Worm (Caenorhabditis elegans) whole organism, L1 larva: ENCODE results near the gene Y77E11A.7.

Experiments used
- C34B4.2 ChIP-seq: sonication (generic microtip); optimal IDR thresholded peaks from 2 replicates; lab custom pipeline; 2017; ENCODE audit warnings: mild to moderate bottlenecking, missing genetic modification characterization, missing compliant biosample characterization
- F16B12.6 ChIP-seq: fragments of 150-350 bp; optimal IDR thresholded peaks from 2 replicates; lab custom pipeline; 2014; ENCODE audit warnings: missing biosample characterization, missing genetic modification characterization
- aha-1 ChIP-seq: fragments of 150-350 bp; optimal IDR thresholded peaks from 2 replicates; lab custom pipeline; 2014; ENCODE audit warnings: missing biosample characterization, missing genetic modification characterization
- aly-2 ChIP-seq: fragments of 150-350 bp; optimal IDR thresholded peaks from 2 replicates; lab custom pipeline; 2014; ENCODE audit warnings: missing biosample characterization, missing genetic modification characterization
- ceh-8 ChIP-seq: fragments of 200-800 bp; sonication (Bioruptor generic); optimal IDR thresholded peaks from 2 replicates; lab custom pipeline; 2018; ENCODE audit warnings: mild to moderate bottlenecking, missing genetic modification characterization, moderate library complexity, missing compliant biosample characterization
- ceh-88 ChIP-seq: fragments of 200-800 bp; sonication (Bioruptor generic); IDR thresholded peaks from 2 replicates; pipeline ENCODE4 v1.3.6; 2022; ENCODE audit warnings: missing genetic modification characterization, missing compliant biosample characterization
- ceh-90 ChIP-seq: sonication (generic microtip); optimal IDR thresholded peaks from 2 replicates; lab custom pipeline; 2016; ENCODE audit warnings: missing genetic modification characterization, missing compliant biosample characterization
- dpl-1 ChIP-seq, 3 experiments: fragments of 150-350 bp in 2 of 3; sonication (generic microtip) in 1 of 3; optimal IDR thresholded peaks; 2 replicates each; lab custom pipeline; 2014 to 2017; ENCODE audit warnings: missing biosample characterization in 3 of 3, missing genetic modification characterization in 3 of 3, missing genetic modification reagents in 3 of 3
- efl-1 ChIP-seq, 4 experiments: fragments of 150-350 bp; optimal IDR thresholded peaks in 3 of 4; peaks in 1 of 4; 1 replicate in 1 of 4; 2 replicates in 3 of 4; lab custom pipeline; 2014; ENCODE audit warnings: missing biosample characterization in 2 of 4, missing genetic modification characterization in 2 of 4, missing genetic modification reagents in 2 of 4
- efl-3 ChIP-seq: fragments of 200-800 bp; sonication (Bioruptor generic); optimal IDR thresholded peaks from 2 replicates; lab custom pipeline; 2018; ENCODE audit warnings: mild to moderate bottlenecking, missing genetic modification characterization, missing compliant biosample characterization
- egl-13 ChIP-seq: sonication (generic microtip); optimal IDR thresholded peaks from 2 replicates; lab custom pipeline; 2016; ENCODE audit warnings: missing genotype, missing genetic modification reagents, missing genetic modification characterization, missing compliant biosample characterization
- egl-27 ChIP-seq, 2 experiments: fragments of 150-350 bp in 1 of 2; sonication (generic microtip); optimal IDR thresholded peaks; 3 replicates each; lab custom pipeline; 2017 to 2018; ENCODE audit warnings: missing biosample characterization in 2 of 2, missing genetic modification characterization in 2 of 2, missing genetic modification reagents in 2 of 2
- elt-3 ChIP-seq, 6 experiments: fragments of 150-350 bp in 1 of 6; sonication (generic microtip); optimal IDR thresholded peaks; 2 replicates each; lab custom pipeline; 2017 to 2018; ENCODE audit warnings: missing biosample characterization in 6 of 6, missing genetic modification characterization in 6 of 6, inconsistent platforms in 1 of 6
- ets-5 ChIP-seq: fragments of 200-800 bp; sonication (Bioruptor generic); IDR thresholded peaks from 2 replicates; pipeline ENCODE4 v1.3.6; 2022; ENCODE audit warnings: missing genetic modification characterization, missing compliant biosample characterization
- fkh-10 ChIP-seq: sonication (generic microtip); optimal IDR thresholded peaks from 2 replicates; lab custom pipeline; 2017; ENCODE audit warnings: missing biosample characterization, missing genetic modification reagents, missing genetic modification characterization
- fos-1 ChIP-seq: fragments of 150-350 bp; optimal IDR thresholded peaks from 2 replicates; lab custom pipeline; 2014; ENCODE audit warnings: missing biosample characterization, missing genetic modification characterization
- grh-1 ChIP-seq: fragments of 200-800 bp; sonication (Bioruptor generic); IDR thresholded peaks from 2 replicates; pipeline ENCODE4 v1.3.6; 2022; ENCODE audit warnings: missing genetic modification reagents, missing genetic modification characterization, missing compliant biosample characterization
- hlh-17 ChIP-seq: fragments of 200-800 bp; sonication (Bioruptor generic); optimal IDR thresholded peaks from 2 replicates; lab custom pipeline; 2018; ENCODE audit warnings: missing genetic modification characterization, mild to moderate bottlenecking, missing compliant biosample characterization, moderate library complexity, borderline replicate concordance
- hlh-4 ChIP-seq: sonication (generic microtip); optimal IDR thresholded peaks from 2 replicates; lab custom pipeline; 2016; ENCODE audit warnings: mild to moderate bottlenecking, missing genetic modification characterization, missing compliant biosample characterization
- hpl-2 ChIP-seq: fragments of 150-350 bp; optimal IDR thresholded peaks from 2 replicates; lab custom pipeline; 2014; ENCODE audit warnings: missing biosample characterization, missing genetic modification reagents, missing genetic modification characterization
- isw-1 ChIP-seq: fragments of 200-800 bp; sonication (Bioruptor generic); IDR thresholded peaks from 2 replicates; pipeline ENCODE4 v1.3.6; 2022; ENCODE audit warnings: missing genetic modification characterization, missing compliant biosample characterization
- jun-1 ChIP-seq: fragments of 150-350 bp; optimal IDR thresholded peaks from 2 replicates; lab custom pipeline; 2014; ENCODE audit warnings: missing biosample characterization, missing genetic modification reagents, missing genetic modification characterization
- lin-13 ChIP-seq: fragments of 150-350 bp; optimal IDR thresholded peaks from 2 replicates; lab custom pipeline; 2014; ENCODE audit warnings: missing biosample characterization, missing genetic modification reagents, missing genetic modification characterization
- lin-14 ChIP-seq: fragments of 200-800 bp; sonication (Bioruptor generic); optimal IDR thresholded peaks from 2 replicates; lab custom pipeline; 2018; ENCODE audit warnings: mild to moderate bottlenecking, missing genetic modification characterization, moderate library complexity, missing compliant biosample characterization
- lin-15B ChIP-seq: fragments of 150-350 bp; sonication (generic microtip); optimal IDR thresholded peaks from 3 replicates; lab custom pipeline; 2014; ENCODE audit warnings: missing biosample characterization, missing genetic modification characterization
- lin-35 ChIP-seq, 2 experiments: fragments of 150-350 bp; optimal IDR thresholded peaks; 2 replicates each; lab custom pipeline; 2014; ENCODE audit warnings: missing biosample characterization in 2 of 2, missing genetic modification characterization in 2 of 2, missing genetic modification reagents in 2 of 2
- lin-39 ChIP-seq: fragments of 150-350 bp; optimal IDR thresholded peaks from 2 replicates; lab custom pipeline; 2014; ENCODE audit warnings: missing biosample characterization, missing genetic modification reagents, missing genetic modification characterization
- lir-3 ChIP-seq: sonication (generic microtip); optimal IDR thresholded peaks from 2 replicates; lab custom pipeline; 2016; ENCODE audit warnings: mild to moderate bottlenecking, missing genetic modification characterization, moderate library complexity, missing compliant biosample characterization; ENCODE audit not compliant: poor library complexity
- mab-9 ChIP-seq: fragments of 200-800 bp; sonication (Bioruptor generic); IDR thresholded peaks from 2 replicates; pipeline ENCODE4 v1.3.6; 2022; ENCODE audit warnings: missing genetic modification reagents, missing genetic modification characterization, missing compliant biosample characterization
- mdl-1 ChIP-seq, 2 experiments: fragments of 150-350 bp; optimal IDR thresholded peaks; 2 replicates each; lab custom pipeline; 2014 to 2017; ENCODE audit warnings: missing biosample characterization in 2 of 2, missing genetic modification characterization in 2 of 2, inconsistent platforms in 1 of 2
- mep-1 ChIP-seq: fragments of 150-350 bp; optimal IDR thresholded peaks from 2 replicates; lab custom pipeline; 2014; ENCODE audit warnings: missing biosample characterization, missing genetic modification characterization
- nhr-12 ChIP-seq: sonication (generic microtip); optimal IDR thresholded peaks from 2 replicates; lab custom pipeline; 2017; ENCODE audit warnings: missing biosample characterization, missing genetic modification characterization
- nhr-19 ChIP-seq: fragments of 200-800 bp; sonication (Bioruptor generic); conservative IDR thresholded peaks from 2 replicates; pipeline ENCODE4 v1.3.6; 2022; ENCODE audit warnings: missing genetic modification characterization, missing compliant biosample characterization
- nhr-71 ChIP-seq: sonication (generic microtip); optimal IDR thresholded peaks from 2 replicates; lab custom pipeline; 2016; ENCODE audit warnings: mild to moderate bottlenecking, missing genetic modification characterization, moderate library complexity, missing compliant biosample characterization
- nhr-77 ChIP-seq: fragments of 150-350 bp; optimal IDR thresholded peaks from 2 replicates; lab custom pipeline; 2014; ENCODE audit warnings: missing biosample characterization, missing genetic modification characterization
- nhr-90 ChIP-seq: sonication (generic microtip); optimal IDR thresholded peaks from 2 replicates; lab custom pipeline; 2016; ENCODE audit warnings: mild to moderate bottlenecking, missing genetic modification characterization, missing compliant biosample characterization; ENCODE audit not compliant: poor library complexity
- pax-3 ChIP-seq: fragments of 200-800 bp; sonication (Bioruptor generic); optimal IDR thresholded peaks from 2 replicates; lab custom pipeline; 2018; ENCODE audit warnings: mild to moderate bottlenecking, missing genetic modification characterization, moderate library complexity, missing compliant biosample characterization
- pqm-1 ChIP-seq: sonication (generic microtip); optimal IDR thresholded peaks from 3 replicates; lab custom pipeline; 2017; ENCODE audit warnings: missing biosample characterization, missing genetic modification characterization
- rnt-1 ChIP-seq: sonication (generic microtip); optimal IDR thresholded peaks from 2 replicates; lab custom pipeline; 2016; ENCODE audit warnings: mild to moderate bottlenecking, missing genetic modification characterization, moderate library complexity, missing compliant biosample characterization
- snpc-4 ChIP-seq: fragments of 150-350 bp; optimal IDR thresholded peaks from 2 replicates; lab custom pipeline; 2014; ENCODE audit warnings: missing biosample characterization, missing genetic modification characterization
- snu-23 ChIP-seq: sonication (generic microtip); optimal IDR thresholded peaks from 2 replicates; lab custom pipeline; 2016; ENCODE audit warnings: missing genetic modification characterization, missing compliant biosample characterization
- sox-4 ChIP-seq: sonication (generic microtip); optimal IDR thresholded peaks from 2 replicates; lab custom pipeline; 2016; ENCODE audit warnings: missing genetic modification characterization, missing compliant biosample characterization
- sptf-1 ChIP-seq: fragments of 150-350 bp; optimal IDR thresholded peaks from 2 replicates; lab custom pipeline; 2014; ENCODE audit warnings: missing biosample characterization, missing genetic modification characterization
- sup-37 ChIP-seq: fragments of 200-800 bp; sonication (Bioruptor generic); optimal IDR thresholded peaks from 2 replicates; lab custom pipeline; 2018; ENCODE audit warnings: mild to moderate bottlenecking, missing genetic modification characterization, missing compliant biosample characterization
- swsn-7 ChIP-seq: sonication (generic microtip); optimal IDR thresholded peaks from 2 replicates; lab custom pipeline; 2016; ENCODE audit warnings: missing genetic modification characterization, missing compliant biosample characterization
- tlp-1 ChIP-seq: fragments of 150-350 bp; optimal IDR thresholded peaks from 2 replicates; lab custom pipeline; 2014; ENCODE audit warnings: missing biosample characterization, missing genetic modification characterization
- unc-130 ChIP-seq: fragments of 150-350 bp; optimal IDR thresholded peaks from 2 replicates; lab custom pipeline; 2017; ENCODE audit warnings: missing biosample characterization, missing genetic modification characterization, inconsistent platforms
- unc-86 ChIP-seq: sonication (generic microtip); optimal IDR thresholded peaks from 2 replicates; lab custom pipeline; 2016; ENCODE audit warnings: missing genetic modification characterization, missing compliant biosample characterization
- zag-1 ChIP-seq: fragments of 150-350 bp; optimal IDR thresholded peaks from 2 replicates; lab custom pipeline; 2014; ENCODE audit warnings: missing biosample characterization, missing genetic modification characterization
- zip-4 ChIP-seq: fragments of 200-800 bp; sonication (Bioruptor generic); optimal IDR thresholded peaks from 2 replicates; lab custom pipeline; 2018; ENCODE audit warnings: mild to moderate bottlenecking, missing genetic modification characterization, moderate library complexity, missing compliant biosample characterization

Gene Y77E11A.7

ce11 chrIV:1419795-1420509 is at the start of gene Y77E11A.7:
Y77E11A.7 (minus strand) TSS chrIV:1419849.
- TF ChIP-seq isw-1 (peak; percentile 93), lir-3 (tag; lab: Kevin White, UChicago) (no peak), nhr-90 (tag; lab: Kevin White, UChicago) (peak; percentile 81), mep-1 (peak; percentile 75), ceh-8 (GFP tag; lab: Kevin White, UChicago) (no peak), nhr-77 (tag; lab: Kevin White, UChicago) (peak; percentile 89), zip-4 (GFP tag; lab: Kevin White, UChicago) (no peak), lin-14 (GFP tag; lab: Kevin White, UChicago) (peak; percentile 98), jun-1 (tag; lab: Kevin White, UChicago) (peak; percentile 73), hlh-17 (no peak), hpl-2 (GFP tag; lab: Kevin White, UChicago) (peak; percentile 1), elt-3 (tag; optimal IDR thresholded peaks at IDR 0.05; lab: Kevin White, UChicago) (peak in 5 of 6 experiments; percentile 46 to 84 (median 71)), lin-15B (tag; lab: Kevin White, UChicago) (peak; percentile 99), lin-13 (GFP tag; lab: Kevin White, UChicago) (peak; percentile 97), pqm-1 (no peak), pax-3 (tag; lab: Kevin White, UChicago) (peak; percentile 75), unc-130 (peak; percentile 88), efl-1 (optimal IDR thresholded peaks at IDR 0.05; lab: Kevin White, UChicago) (peak; percentile 87 to 94), efl-1 (GFP tag; optimal IDR thresholded peaks at IDR 0.05 in 1 of 2; lab: Kevin White, UChicago) (peak; percentile 82 to 97), sup-37 (GFP tag; lab: Kevin White, UChicago) (no peak), nhr-12 (tag; lab: Kevin White, UChicago) (no peak), aha-1 (tag; lab: Kevin White, UChicago) (no peak), mab-9 (GFP tag; lab: Robert Waterston, UW) (no peak), tlp-1 (tag; lab: Kevin White, UChicago) (no peak), efl-3 (GFP tag; lab: Kevin White, UChicago) (no peak), egl-27 (tag; optimal IDR thresholded peaks at IDR 0.05; lab: Kevin White, UChicago) (peak; percentile 57 to 68), snu-23 (GFP tag; lab: Kevin White, UChicago) (peak; percentile 94), zag-1 (tag; lab: Kevin White, UChicago) (peak; percentile 31), C34B4.2 (no peak), aly-2 (tag; lab: Kevin White, UChicago) (peak; percentile 41), snpc-4 (tag; lab: Kevin White, UChicago) (peak; percentile 83), F16B12.6 (tag; lab: Kevin White, UChicago) (peak; percentile 56), ceh-90 (tag; lab: Kevin White, UChicago) (peak; percentile 32), sox-4 (tag; lab: Kevin White, UChicago) (peak; percentile 40), hlh-4 (tag; lab: Kevin White, UChicago) (no peak), lin-39 (tag; lab: Kevin White, UChicago) (peak; percentile 44), nhr-71 (tag; lab: Kevin White, UChicago) (peak; percentile 94), rnt-1 (peak; percentile 91), fos-1 (peak; percentile 70), mdl-1 (tag; optimal IDR thresholded peaks at IDR 0.05; lab: Kevin White, UChicago) (peak in 1 of 2 experiments; percentile 87), dpl-1 (GFP tag; optimal IDR thresholded peaks at IDR 0.05; lab: Kevin White, UChicago) (peak; percentile 79 to 88 (median 83)), ets-5 (no peak), lin-35 (GFP tag; optimal IDR thresholded peaks at IDR 0.05; lab: Kevin White, UChicago) (peak; percentile 92 to 94), egl-13 (tag; lab: Kevin White, UChicago) (no peak), grh-1 (GFP tag; lab: Robert Waterston, UW) (peak; percentile 30; the same call in 1 of the 2 replicates), ceh-88 (GFP tag; lab: Robert Waterston, UW) (peak; percentile 61; the same call in 1 of the 2 replicates), swsn-7 (tag; lab: Kevin White, UChicago) (peak; percentile 79), sptf-1 (tag; lab: Kevin White, UChicago) (no peak), nhr-19 (GFP tag; lab: Robert Waterston, UW) (peak; percentile 75), fkh-10 (GFP tag; lab: Kevin White, UChicago) (peak; percentile 92), unc-86 (tag; lab: Kevin White, UChicago) (peak; percentile 86)
